Fruit fly (Drosophila melanogaster): ENCODE data around the gene Adgf-A.

Gene Adgf-A

DNA sequence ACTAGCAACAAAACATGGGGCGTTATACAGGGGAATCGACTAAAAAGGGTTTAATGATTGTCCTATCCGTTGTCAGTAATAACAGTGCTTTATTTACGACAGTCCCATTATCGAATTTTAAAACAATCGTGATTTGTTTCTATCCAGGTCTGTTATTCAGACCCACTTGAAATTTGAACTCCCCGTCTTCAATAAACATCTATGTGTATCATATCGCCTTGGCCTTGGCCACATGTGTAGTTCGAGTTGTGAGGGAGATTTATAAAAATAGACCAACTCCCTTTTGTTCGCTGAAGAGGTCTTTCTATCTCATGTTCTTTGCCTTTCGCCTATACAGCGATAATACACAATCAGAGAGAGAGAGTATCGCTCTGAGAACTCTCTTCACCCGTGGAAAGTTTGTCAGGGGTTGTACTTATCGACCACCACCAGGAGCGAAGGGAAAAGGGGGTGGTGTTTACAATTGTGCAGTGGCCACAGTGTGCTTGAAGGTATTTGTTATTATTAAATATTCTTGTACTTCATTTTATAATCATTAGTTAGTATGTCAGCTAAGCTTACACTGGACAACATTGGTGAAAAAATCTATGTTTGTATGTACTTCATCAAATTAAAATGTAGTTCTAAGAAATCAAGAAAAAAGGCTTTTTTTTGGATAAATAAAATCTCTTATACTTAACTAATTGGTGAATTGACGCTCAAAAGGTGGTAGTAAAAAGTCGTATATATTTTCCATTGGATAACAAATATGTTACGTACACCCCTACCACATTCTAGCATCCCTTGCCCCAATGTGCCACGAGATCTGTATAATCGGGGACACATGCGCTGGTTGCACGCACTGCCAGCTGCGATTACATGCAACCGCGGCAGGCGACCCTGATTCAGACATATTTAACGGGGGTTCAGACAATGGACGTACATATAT is 6.5 kb downstream of the Adgf-A start (continued):
- TF ChIP-seq Elba2 (GFP tag; optimal IDR thresholded peaks at IDR 0.05): no peak
- TF ChIP-seq row (GFP tag; IDR thresholded peaks at IDR 0.05): peak; percentile 83
- TF ChIP-seq pb (GFP tag; optimal IDR thresholded peaks at IDR 0.05): peak; percentile 6
- peak; percentile 35 to 92 for TF ChIP-seq eve (GFP tag; optimal IDR thresholded peaks at IDR 0.05)

DNA sequence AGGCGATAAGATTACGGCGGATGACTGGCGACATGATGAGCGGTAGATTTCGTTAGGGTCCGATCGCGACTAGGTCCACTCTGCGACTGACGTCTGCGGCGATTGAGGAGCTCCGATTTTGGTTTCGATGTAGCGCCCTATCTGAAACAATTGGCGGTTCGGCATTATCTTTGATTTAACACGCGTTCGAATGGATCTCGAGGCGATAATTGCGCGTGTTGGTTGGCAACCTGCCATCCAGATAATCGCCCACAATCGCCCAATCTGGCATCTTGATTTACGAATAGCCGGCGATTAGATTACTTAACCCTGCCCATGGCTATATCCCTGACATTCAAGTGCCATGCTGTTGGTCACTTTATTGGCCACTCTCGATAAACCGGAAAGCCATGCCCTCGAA is 9.7 kb downstream of the Adgf-A start:
- no peak for TF ChIP-seq CG7271 (tag; optimal IDR thresholded peaks at IDR 0.05)
- peak; percentile 99 for TF ChIP-seq grn (GFP tag; optimal IDR thresholded peaks at IDR 0.05)
- 0 out of 2 replicates have a peak, but pooled peaks have one; percentile 20 for TF ChIP-seq sens-2 (GFP tag; IDR thresholded peaks at IDR 0.05)
- TF ChIP-seq D (optimal IDR thresholded peaks at IDR 0.05): no peak
- TF ChIP-seq D (GFP tag; optimal IDR thresholded peaks at IDR 0.05): no peak
- 0 out of 3 replicates have a peak, but pooled peaks have one; percentile 5 for TF ChIP-seq dysf (GFP tag; IDR thresholded peaks at IDR 0.05)
- TF ChIP-seq HmgZ (tag; optimal IDR thresholded peaks at IDR 0.05): peak; percentile 22
- TF ChIP-seq CG2199 (GFP tag; IDR thresholded peaks at IDR 0.05): no peak
- 0 out of 4 replicates have a peak, but pooled peaks have one; percentile 49 for TF ChIP-seq chinmo (GFP tag; IDR thresholded peaks at IDR 0.05; ENCODE audit: partially characterized antibody)
- TF ChIP-seq hth (optimal IDR thresholded peaks at IDR 0.05): no peak
- peak; percentile 96 for TF ChIP-seq exex (tag; optimal IDR thresholded peaks at IDR 0.05)
- peak; percentile 12 for TF ChIP-seq Hmr (GFP tag; optimal IDR thresholded peaks at IDR 0.05)
- TF ChIP-seq Hey (tag; optimal IDR thresholded peaks at IDR 0.05): peak; percentile 91
- TF ChIP-seq vnd (GFP tag; IDR thresholded peaks at IDR 0.05; ENCODE audit: partially characterized antibody): 0 out of 3 replicates have a peak, but pooled peaks have one; percentile 34
- TF ChIP-seq unc-4 (GFP tag; IDR thresholded peaks at IDR 0.05; ENCODE audit: partially characterized antibody): no peak
- no peak for TF ChIP-seq Fer2 (tag; optimal IDR thresholded peaks at IDR 0.05)
- peak; percentile 92 for TF ChIP-seq CG34376 (GFP tag; optimal IDR thresholded peaks at IDR 0.05)
- peak; percentile 88 for TF ChIP-seq GATAe (GFP tag; conservative IDR thresholded peaks at IDR 0.05)
- TF ChIP-seq CG8765 (GFP tag; IDR thresholded peaks at IDR 0.05): no peak
- peak; percentile 56 for TF ChIP-seq CG18599 (GFP tag; optimal IDR thresholded peaks at IDR 0.05)
- TF ChIP-seq CG1832 (GFP tag; optimal IDR thresholded peaks at IDR 0.05): no peak
- TF ChIP-seq sug (tag; optimal IDR thresholded peaks at IDR 0.05): peak; percentile 97
- peak; percentile 53 for TF ChIP-seq CG10543 (GFP tag; optimal IDR thresholded peaks at IDR 0.05)
- TF ChIP-seq cwo (GFP tag; optimal IDR thresholded peaks at IDR 0.05): peak; percentile 83
- peak; percentile 56 for TF ChIP-seq ftz-f1 (GFP tag; optimal IDR thresholded peaks at IDR 0.05)
- TF ChIP-seq lab (GFP tag; optimal IDR thresholded peaks at IDR 0.05): peak; percentile 11
- TF ChIP-seq BtbVII (GFP tag; optimal IDR thresholded peaks at IDR 0.05): peak; percentile 5
- TF ChIP-seq mirr (GFP tag; optimal IDR thresholded peaks at IDR 0.05): peak; percentile 86
- peak; percentile 40 for TF ChIP-seq CG7987 (GFP tag; optimal IDR thresholded peaks at IDR 0.05)
- no peak for TF ChIP-seq CG33557 (GFP tag; optimal IDR thresholded peaks at IDR 0.05)
- TF ChIP-seq Jarid2 (GFP tag; optimal IDR thresholded peaks at IDR 0.05): peak; percentile 2
- peak; percentile 76 for TF ChIP-seq Med (GFP tag)
- TF ChIP-seq rib (GFP tag; IDR thresholded peaks at IDR 0.05): no peak

Data from whole organism, embryonic.